Worm (Caenorhabditis elegans): ENCODE measurements around the gene M02A10.1.

DNA sequence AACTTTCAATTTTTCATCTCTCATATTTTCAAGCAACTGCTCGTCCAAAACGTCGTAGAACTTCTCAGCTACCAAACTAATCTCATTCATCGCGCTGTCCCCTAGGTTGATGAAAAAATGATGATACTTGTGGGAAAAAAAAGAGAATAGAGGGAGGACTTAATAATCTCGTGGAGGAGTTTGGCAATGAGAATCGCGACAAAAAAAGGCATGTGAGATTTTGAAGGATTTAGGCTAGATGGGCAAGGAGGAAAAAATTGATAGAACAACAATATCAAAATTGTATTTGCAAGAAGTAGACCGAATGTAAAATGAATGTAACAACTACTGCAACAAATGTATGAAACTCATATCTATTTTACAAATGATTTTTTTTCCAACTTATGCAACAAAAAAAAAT lies 23.9 kb upstream of the M02A10.1 start, which contains the start of gene Y9C12A.1:
- TF ChIP-seq mdl-1 (tag; optimal IDR thresholded peaks at IDR 0.05): no peak
- no peak for TF ChIP-seq nhr-10 (tag; optimal IDR thresholded peaks at IDR 0.05)
- TF ChIP-seq zag-1 (tag; optimal IDR thresholded peaks at IDR 0.05): no peak
- TF ChIP-seq unc-62 (GFP tag; optimal IDR thresholded peaks at IDR 0.05): no peak
- no peak for TF ChIP-seq nhr-25 (tag; optimal IDR thresholded peaks at IDR 0.05)
